Worm (Caenorhabditis elegans) whole organism, midembryonic: ENCODE measurements around the gene dod-23.

Experiments used
- med-1 ChIP-seq: sonication (generic microtip); optimal IDR thresholded peaks from 2 replicates; lab custom pipeline; 2017; ENCODE audit warnings: missing genetic modification characterization, mild to moderate bottlenecking, missing compliant biosample characterization, antibody characterized with exemption, missing genetic modification reagents; ENCODE audit not compliant: insufficient read depth
- ref-1 ChIP-seq: fragments of 200-800 bp; sonication (Bioruptor generic); conservative IDR thresholded peaks from 2 replicates; pipeline ENCODE4 v1.3.6; 2022; ENCODE audit warnings: missing genetic modification reagents, missing genetic modification characterization, missing compliant biosample characterization

DNA sequence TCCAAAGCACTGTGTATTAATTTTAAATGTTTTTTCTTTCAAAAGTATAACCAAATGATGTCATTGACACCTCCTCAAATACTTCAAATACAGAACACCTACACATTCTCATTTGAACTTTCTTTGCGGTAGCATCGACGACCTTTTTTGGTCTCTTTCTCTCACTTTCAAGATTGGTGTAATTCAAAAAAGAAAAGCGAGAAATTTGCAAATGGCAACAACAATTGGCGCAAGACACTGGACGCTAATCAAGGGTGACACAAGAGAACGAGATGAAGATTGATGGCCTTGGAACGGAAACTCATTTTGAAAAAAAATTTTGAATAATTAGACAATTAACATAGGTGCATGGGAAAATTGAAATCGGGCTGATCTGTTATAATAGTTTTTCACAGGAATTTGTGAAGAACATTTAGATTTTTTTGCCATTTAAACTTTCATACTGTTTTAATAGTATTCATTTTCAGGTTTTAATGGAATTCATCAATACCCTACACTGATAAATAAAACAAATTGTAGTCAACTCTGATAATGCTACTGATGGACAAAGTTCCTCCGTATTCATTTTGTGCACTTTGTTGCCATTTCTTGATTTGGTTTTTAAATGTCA, 18.2 kb upstream of the dod-23 start, which contains the start of gene fdgt-2:
- TF ChIP-seq med-1 (GFP tag; lab: Kevin White, UChicago) (no peak), ref-1 (no peak)
